Worm (Caenorhabditis elegans) whole organism, late embryonic: ENCODE measurements around the gene Y47D3B.12.

ENCODE experiments used
- K09A11.1 ChIP-seq: sonication (generic microtip); optimal IDR thresholded peaks from 2 replicates; lab custom pipeline; 2017; ENCODE audit warnings: antibody characterized with exemption, mild to moderate bottlenecking, missing genetic modification characterization, missing compliant biosample characterization; ENCODE audit not compliant: insufficient read depth
- T23F11.4 ChIP-seq: fragments of 200-800 bp; sonication (Bioruptor generic); optimal IDR thresholded peaks from 2 replicates; lab custom pipeline; 2018; ENCODE audit warnings: mild to moderate bottlenecking, missing genetic modification characterization, missing compliant biosample characterization
- Y22D7AL.16 ChIP-seq: sonication (generic microtip); optimal IDR thresholded peaks from 2 replicates; lab custom pipeline; 2016; ENCODE audit warnings: missing genetic modification characterization, missing compliant biosample characterization
- ama-1 ChIP-seq: fragments of 150-350 bp; optimal IDR thresholded peaks from 2 replicates; lab custom pipeline; 2014
- ceh-14 ChIP-seq: sonication (generic microtip); optimal IDR thresholded peaks from 2 replicates; lab custom pipeline; 2016; ENCODE audit warnings: missing genotype, missing genetic modification characterization, missing compliant biosample characterization
- ceh-18 ChIP-seq: sonication (generic microtip); optimal IDR thresholded peaks from 2 replicates; lab custom pipeline; 2016; ENCODE audit warnings: missing genetic modification characterization, missing compliant biosample characterization
- ceh-19 ChIP-seq: fragments of 200-800 bp; sonication (Bioruptor generic); optimal IDR thresholded peaks from 2 replicates; lab custom pipeline; 2018; ENCODE audit warnings: mild to moderate bottlenecking, missing genetic modification characterization, missing compliant biosample characterization
- ceh-2 ChIP-seq: sonication (generic microtip); optimal IDR thresholded peaks from 2 replicates; lab custom pipeline; 2016; ENCODE audit warnings: missing genotype, missing genetic modification characterization, missing compliant biosample characterization
- ceh-31 ChIP-seq: sonication (generic microtip); optimal IDR thresholded peaks from 2 replicates; lab custom pipeline; 2016; ENCODE audit warnings: missing genetic modification characterization, missing compliant biosample characterization
- ceh-34 ChIP-seq: sonication (generic microtip); optimal IDR thresholded peaks from 2 replicates; lab custom pipeline; 2016; ENCODE audit warnings: mild to moderate bottlenecking, missing genetic modification characterization, missing compliant biosample characterization
- ceh-6 ChIP-seq: fragments of 200-800 bp; sonication (Bioruptor generic); optimal IDR thresholded peaks from 2 replicates; lab custom pipeline; 2018; ENCODE audit warnings: mild to moderate bottlenecking, missing genetic modification characterization, missing compliant biosample characterization
- ceh-9 ChIP-seq: sonication (generic microtip); optimal IDR thresholded peaks from 2 replicates; lab custom pipeline; 2016; ENCODE audit warnings: mild to moderate bottlenecking, missing genetic modification characterization, inconsistent platforms, missing compliant biosample characterization
- dve-1 ChIP-seq: sonication (generic microtip); optimal IDR thresholded peaks from 2 replicates; lab custom pipeline; 2017; ENCODE audit warnings: antibody characterized with exemption, mild to moderate bottlenecking, missing genetic modification characterization, missing compliant biosample characterization
- elt-2 ChIP-seq: sonication (generic microtip); optimal IDR thresholded peaks from 2 replicates; lab custom pipeline; 2016; ENCODE audit warnings: missing genetic modification reagents, missing genetic modification characterization, missing compliant biosample characterization
- ets-4 ChIP-seq: sonication (generic microtip); optimal IDR thresholded peaks from 2 replicates; lab custom pipeline; 2016; ENCODE audit warnings: missing genetic modification characterization, missing compliant biosample characterization
- fax-1 ChIP-seq: sonication (generic microtip); optimal IDR thresholded peaks from 2 replicates; lab custom pipeline; 2016; ENCODE audit warnings: missing genotype, missing genetic modification characterization, missing compliant biosample characterization
- fkh-10 ChIP-seq: fragments of 150-350 bp; optimal IDR thresholded peaks from 2 replicates; lab custom pipeline; 2014; ENCODE audit warnings: missing biosample characterization, missing genetic modification reagents, missing genetic modification characterization
- fkh-6 ChIP-seq: sonication (generic microtip); optimal IDR thresholded peaks from 2 replicates; lab custom pipeline; 2016; ENCODE audit warnings: missing genetic modification characterization, missing compliant biosample characterization
- gmeb-2 ChIP-seq: sonication (generic microtip); optimal IDR thresholded peaks from 2 replicates; lab custom pipeline; 2016; ENCODE audit warnings: missing genetic modification characterization, inconsistent platforms, missing compliant biosample characterization
- hlh-13 ChIP-seq: fragments of 200-800 bp; sonication (Bioruptor generic); optimal IDR thresholded peaks from 2 replicates; lab custom pipeline; 2018; ENCODE audit warnings: mild to moderate bottlenecking, missing genetic modification characterization, missing compliant biosample characterization
- madf-2 ChIP-seq: sonication (generic microtip); optimal IDR thresholded peaks from 2 replicates; lab custom pipeline; 2017; ENCODE audit warnings: missing genetic modification characterization, missing compliant biosample characterization
- mec-3 ChIP-seq: sonication (generic microtip); optimal IDR thresholded peaks from 2 replicates; lab custom pipeline; 2016; ENCODE audit warnings: borderline replicate concordance, missing genetic modification characterization, missing compliant biosample characterization
- npax-4 ChIP-seq: sonication (generic microtip); optimal IDR thresholded peaks from 2 replicates; lab custom pipeline; 2016; ENCODE audit warnings: missing genetic modification characterization, missing compliant biosample characterization
- odd-2 ChIP-seq: sonication (generic microtip); optimal IDR thresholded peaks from 2 replicates; lab custom pipeline; 2017; ENCODE audit warnings: antibody characterized with exemption, mild to moderate bottlenecking, missing genetic modification characterization, missing compliant biosample characterization
- pag-3 ChIP-seq: sonication (generic microtip); optimal IDR thresholded peaks from 2 replicates; lab custom pipeline; 2016; ENCODE audit warnings: missing compliant biosample characterization, missing genetic modification characterization, borderline replicate concordance
- pax-1 ChIP-seq: fragments of 150-350 bp; optimal IDR thresholded peaks from 2 replicates; lab custom pipeline; 2014; ENCODE audit warnings: missing biosample characterization, missing genetic modification characterization
- pha-2 ChIP-seq: sonication (generic microtip); optimal IDR thresholded peaks from 2 replicates; lab custom pipeline; 2017; ENCODE audit warnings: mild to moderate bottlenecking, missing genetic modification characterization, missing compliant biosample characterization
- pqm-1 ChIP-seq: sonication (generic microtip); optimal IDR thresholded peaks from 2 replicates; lab custom pipeline; 2016; ENCODE audit warnings: missing genetic modification characterization, missing compliant biosample characterization
- pros-1 ChIP-seq: fragments of 150-350 bp; optimal IDR thresholded peaks from 2 replicates; lab custom pipeline; 2014; ENCODE audit warnings: missing biosample characterization, missing genetic modification reagents, missing genetic modification characterization
- ref-2 ChIP-seq: sonication (generic microtip); optimal IDR thresholded peaks from 2 replicates; lab custom pipeline; 2016; ENCODE audit warnings: missing genetic modification characterization, missing compliant biosample characterization
- sox-2 ChIP-seq: fragments of 200-800 bp; sonication (Bioruptor generic); IDR thresholded peaks from 2 replicates; pipeline ENCODE4 v1.3.6; 2022; ENCODE audit warnings: missing genetic modification reagents, missing genetic modification characterization, missing compliant biosample characterization
- sox-4 ChIP-seq: sonication (generic microtip); optimal IDR thresholded peaks from 2 replicates; lab custom pipeline; 2017; ENCODE audit warnings: mild to moderate bottlenecking, missing genetic modification characterization, inconsistent platforms, missing compliant biosample characterization
- syd-9 ChIP-seq: sonication (generic microtip); optimal IDR thresholded peaks from 2 replicates; lab custom pipeline; 2016; ENCODE audit warnings: mild to moderate bottlenecking, missing genetic modification characterization, moderate library complexity, missing compliant biosample characterization
- tbx-2 ChIP-seq: sonication (generic microtip); optimal IDR thresholded peaks from 2 replicates; lab custom pipeline; 2016; ENCODE audit warnings: missing genetic modification characterization, missing compliant biosample characterization
- tbx-7 ChIP-seq: sonication (generic microtip); optimal IDR thresholded peaks from 2 replicates; lab custom pipeline; 2016; ENCODE audit warnings: missing genotype, missing genetic modification characterization, missing compliant biosample characterization
- unc-3 ChIP-seq, 2 experiments: fragments of 200-800 bp in 1 of 2; sonication (Bioruptor generic) in 1 of 2; sonication (generic microtip) in 1 of 2; conservative IDR thresholded peaks in 1 of 2; optimal IDR thresholded peaks in 1 of 2; 2 replicates each; pipeline versions ENCODE4 v1.3.6 to Lab custom; 2016 to 2022; ENCODE audit warnings: missing compliant biosample characterization in 2 of 2, missing genetic modification characterization in 2 of 2, missing genetic modification reagents in 1 of 2
- unc-42 ChIP-seq: sonication (generic microtip); optimal IDR thresholded peaks from 2 replicates; lab custom pipeline; 2016; ENCODE audit warnings: missing genotype, missing genetic modification characterization, missing compliant biosample characterization
- unc-55 ChIP-seq: sonication (generic microtip); optimal IDR thresholded peaks from 2 replicates; lab custom pipeline; 2017; ENCODE audit warnings: missing biosample characterization, missing genetic modification reagents, missing genetic modification characterization

Gene Y47D3B.12

DNA sequence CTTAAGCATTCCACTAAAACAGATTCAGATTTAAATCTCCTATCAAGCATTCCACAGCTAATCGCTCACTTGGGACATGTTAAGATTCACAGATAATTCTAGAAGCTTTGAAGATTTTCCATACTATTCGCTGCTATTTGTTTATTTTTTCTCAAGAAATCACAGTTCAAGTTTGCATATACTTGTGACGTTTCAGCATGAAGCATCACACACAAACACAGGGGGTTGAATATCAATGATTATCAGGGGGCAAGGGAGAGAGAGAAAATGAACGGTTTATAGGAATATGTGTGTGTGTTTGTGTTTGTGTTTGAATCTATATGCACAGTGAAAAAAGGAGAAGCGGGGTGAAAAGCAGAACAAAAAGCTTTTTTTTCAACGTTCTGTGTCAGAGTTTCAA lies at the start of gene Y47D3B.12:
Y47D3B.12 (plus strand) TSS at position 301 of the 400 bp plus-strand sequence.
- TF ChIP-seq Y22D7AL.16 (tag; lab: Kevin White, UChicago), result no peak
- TF ChIP-seq ceh-2 (tag; lab: Kevin White, UChicago), result no peak
- no peak for TF ChIP-seq unc-3 (GFP tag; conservative IDR thresholded peaks at IDR 0.05; lab: Robert Waterston, UW)
- TF ChIP-seq unc-3 (tag; optimal IDR thresholded peaks at IDR 0.05; lab: Kevin White, UChicago), result no peak
- no peak for TF ChIP-seq odd-2
- no peak for TF ChIP-seq sox-2
- no peak for TF ChIP-seq ref-2 (tag; lab: Kevin White, UChicago)
- TF ChIP-seq madf-2 (tag; lab: Kevin White, UChicago), result no peak
- TF ChIP-seq pha-2 (tag; lab: Kevin White, UChicago), result no peak
- no peak for TF ChIP-seq fkh-6 (tag; lab: Kevin White, UChicago)
- TF ChIP-seq gmeb-2, result no peak
- TF ChIP-seq hlh-13 (GFP tag; lab: Kevin White, UChicago), result no peak
- no peak for TF ChIP-seq ceh-6 (GFP tag; lab: Kevin White, UChicago)
- no peak for TF ChIP-seq ceh-14 (tag; lab: Kevin White, UChicago)
- no peak for TF ChIP-seq pqm-1
- no peak for TF ChIP-seq ets-4 (tag; lab: Kevin White, UChicago)
- TF ChIP-seq T23F11.4 (GFP tag; lab: Kevin White, UChicago), result no peak
- TF ChIP-seq fkh-10 (GFP tag; lab: Kevin White, UChicago), result no peak
- TF ChIP-seq ceh-18 (tag; lab: Kevin White, UChicago), result no peak
- TF ChIP-seq syd-9 (tag; lab: Kevin White, UChicago), result no peak

DNA sequence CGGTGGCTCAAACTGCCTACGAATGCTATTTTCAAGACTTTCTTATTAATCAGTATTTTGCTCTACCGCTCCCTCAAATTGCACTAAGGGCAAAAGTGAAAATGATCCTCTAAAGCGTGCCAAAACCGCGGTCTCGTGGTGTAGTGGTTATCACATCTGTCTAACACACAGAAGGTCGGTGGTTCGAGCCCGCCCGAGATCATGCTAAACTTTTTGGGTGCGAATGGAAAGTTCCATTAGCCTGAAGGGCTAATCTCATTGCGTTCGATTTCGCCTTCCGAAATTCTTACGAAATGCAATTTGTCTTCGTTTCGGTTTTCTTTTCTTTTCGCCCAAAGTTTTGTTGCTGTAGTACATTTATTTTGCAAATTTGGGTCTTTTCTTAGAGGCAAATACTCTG lies 49.3 kb upstream of the Y47D3B.12 start:
- peak; percentile 1 for TF ChIP-seq elt-2
- TF ChIP-seq ceh-6 (GFP tag; lab: Kevin White, UChicago), result peak; percentile 33
- TF ChIP-seq ceh-9 (tag; lab: Kevin White, UChicago), result no peak
- TF ChIP-seq unc-42 (tag; lab: Kevin White, UChicago), result peak; percentile 87
- peak; percentile 49 for TF ChIP-seq ceh-31 (tag; lab: Kevin White, UChicago)
- TF ChIP-seq ceh-18 (tag; lab: Kevin White, UChicago), result no peak
- peak; percentile 1 for TF ChIP-seq dve-1 (tag; lab: Kevin White, UChicago)

ce11 chrIII:11355758-11356323 lies 47.0 kb upstream of the Y47D3B.12 start:
- TF ChIP-seq ceh-19 (GFP tag; lab: Kevin White, UChicago), result no peak
- no peak for TF ChIP-seq pag-3 (tag; lab: Kevin White, UChicago)
- TF ChIP-seq tbx-7, result no peak
- no peak for TF ChIP-seq tbx-2 (tag; lab: Kevin White, UChicago)
- peak; percentile 36 for TF ChIP-seq sox-4 (tag; lab: Kevin White, UChicago)
- no peak for TF ChIP-seq fax-1 (tag; lab: Kevin White, UChicago)
- no peak for TF ChIP-seq ref-2 (tag; lab: Kevin White, UChicago)
- TF ChIP-seq fkh-6 (tag; lab: Kevin White, UChicago), result no peak
- no peak for TF ChIP-seq pax-1 (tag; lab: Kevin White, UChicago)
- TF ChIP-seq npax-4 (tag; lab: Kevin White, UChicago), result no peak
- no peak for TF ChIP-seq mec-3 (tag; lab: Kevin White, UChicago)
- TF ChIP-seq pros-1 (tag; lab: Kevin White, UChicago), result no peak
- TF ChIP-seq unc-55 (GFP tag; lab: Kevin White, UChicago), result peak; percentile 8
- TF ChIP-seq K09A11.1 (tag; lab: Kevin White, UChicago), result no peak
- TF ChIP-seq ceh-34 (tag; lab: Kevin White, UChicago), result no peak
- TF ChIP-seq ama-1, result no peak
